Worm (Caenorhabditis elegans): ENCODE data around the gene F23H12.5.

DNA sequence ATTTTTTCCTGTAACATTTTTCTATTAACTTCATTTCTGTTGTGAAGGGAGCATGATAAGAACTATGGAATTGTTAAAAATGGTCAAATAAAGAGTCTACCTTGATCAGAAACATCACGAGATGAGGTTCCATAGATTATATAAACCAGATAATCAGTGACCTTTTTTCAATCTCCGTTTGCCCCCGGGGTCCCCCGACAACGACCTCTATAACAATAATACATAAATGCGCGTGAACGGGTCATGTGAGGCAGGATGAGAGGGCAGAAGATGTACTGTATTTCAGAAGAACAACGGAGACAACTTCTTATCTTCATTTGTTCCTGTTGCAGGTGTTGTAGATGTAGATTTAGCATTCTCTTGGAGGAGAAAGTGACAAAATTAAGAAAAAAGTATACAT is 6.6 kb upstream of the F23H12.5 start:
- TF ChIP-seq unc-62 (GFP tag; optimal IDR thresholded peaks at IDR 0.05) = no peak
- TF ChIP-seq lin-15B (tag; optimal IDR thresholded peaks at IDR 0.05) = no peak
- no peak for TF ChIP-seq lir-3 (tag; optimal IDR thresholded peaks at IDR 0.05; ENCODE audit: poor library complexity)
- TF ChIP-seq lin-13 (GFP tag; optimal IDR thresholded peaks at IDR 0.05) = no peak
- no peak for TF ChIP-seq skn-1 (tag; optimal IDR thresholded peaks at IDR 0.05)
- no peak for TF ChIP-seq jun-1 (tag; optimal IDR thresholded peaks at IDR 0.05)
- TF ChIP-seq pax-3 (tag; optimal IDR thresholded peaks at IDR 0.05) = no peak
- peak; percentile 29 for TF ChIP-seq blmp-1 (tag; optimal IDR thresholded peaks at IDR 0.05)
- TF ChIP-seq C34B4.2 (tag; optimal IDR thresholded peaks at IDR 0.05) = no peak
- TF ChIP-seq efl-1 (optimal IDR thresholded peaks at IDR 0.05) = no peak
- peak in 1 of 2 experiments; percentile 78 for TF ChIP-seq efl-1 (GFP tag; optimal IDR thresholded peaks at IDR 0.05 in 1 of 2)
- no peak for TF ChIP-seq mab-9 (GFP tag; IDR thresholded peaks at IDR 0.05)
- TF ChIP-seq lsy-2 (tag; optimal IDR thresholded peaks at IDR 0.05) = no peak
- TF ChIP-seq fkh-4 (tag; optimal IDR thresholded peaks at IDR 0.05; ENCODE audit: borderline replicate concordance) = no peak
